Worm (Caenorhabditis elegans): ENCODE data around the gene srw-12.

Gene srw-12

DNA sequence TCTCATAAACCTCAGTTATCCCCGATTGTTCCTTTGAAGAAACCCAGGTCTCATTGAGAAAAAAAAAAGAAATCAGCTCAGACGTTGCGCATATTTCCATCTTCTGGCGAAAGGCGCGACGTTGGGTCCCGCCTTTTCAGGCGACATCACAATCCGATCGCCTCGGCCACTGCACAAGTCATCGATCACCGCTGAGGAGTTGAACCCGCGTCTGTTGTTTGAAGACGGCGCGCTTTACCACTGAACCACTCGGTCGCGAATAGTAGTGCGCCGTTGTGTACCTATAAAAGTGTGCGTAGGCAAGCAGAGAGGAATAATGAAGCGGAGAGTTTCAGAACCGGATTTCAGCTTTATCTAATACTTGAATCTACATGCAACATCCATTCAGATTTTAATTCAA, 47.5 kb downstream of the srw-12 start, which contains the start of gene Y75B12B.11:
Y75B12B.11 (plus strand) TSS at position 394 of the 400 bp plus-strand sequence.
- TF ChIP-seq ztf-25 (GFP tag; IDR thresholded peaks at IDR 0.05) = peak; percentile 96
- peak; percentile 98 for TF ChIP-seq B0336.3 (GFP tag; IDR thresholded peaks at IDR 0.05)
- TF ChIP-seq tbp1 (GFP tag; optimal IDR thresholded peaks at IDR 0.05) = peak; percentile 99
- TF ChIP-seq madf-6 (GFP tag; IDR thresholded peaks at IDR 0.05) = peak; percentile 92
- peak; percentile 82 for TF ChIP-seq F22D6.2 (tag; optimal IDR thresholded peaks at IDR 0.05)
- 0 out of 2 replicates have a peak, but pooled peaks have one; percentile 52 for TF ChIP-seq lag-1 (GFP tag; IDR thresholded peaks at IDR 0.05)
- TF ChIP-seq Y67H2A.10 (GFP tag; conservative IDR thresholded peaks at IDR 0.05) = no peak
- peak; percentile 86 for TF ChIP-seq C17E4.6 (GFP tag; IDR thresholded peaks at IDR 0.05)
- TF ChIP-seq ztf-28 (GFP tag; IDR thresholded peaks at IDR 0.05) = peak; percentile 94
- peak; percentile 96 for TF ChIP-seq F37B4.10 (GFP tag; IDR thresholded peaks at IDR 0.05)
- peak; percentile 90; the same call in 1 of the 2 replicates for TF ChIP-seq nfya-2 (GFP tag; IDR thresholded peaks at IDR 0.05)
- peak; percentile 95 for TF ChIP-seq dox-1 (GFP tag; IDR thresholded peaks at IDR 0.05)
- peak; percentile 97 for TF ChIP-seq F52B5.7 (tag; optimal IDR thresholded peaks at IDR 0.05)
- no peak for TF ChIP-seq F55B11.4 (tag; optimal IDR thresholded peaks at IDR 0.05; ENCODE audit: borderline replicate concordance, insufficient read depth)
- peak; percentile 97 for TF ChIP-seq chd-7 (tag; optimal IDR thresholded peaks at IDR 0.05)
- peak; percentile 93 for TF ChIP-seq fkh-3 (tag; optimal IDR thresholded peaks at IDR 0.05)
- peak; percentile 92 for TF ChIP-seq unc-130 (GFP tag; optimal IDR thresholded peaks at IDR 0.05)
- peak; percentile 99 for TF ChIP-seq lin-26 (GFP tag; IDR thresholded peaks at IDR 0.05)
- TF ChIP-seq akir-1 (GFP tag; optimal IDR thresholded peaks at IDR 0.05) = peak; percentile 40
- 0 out of 2 replicates have a peak, but pooled peaks have one; percentile 80 for TF ChIP-seq hlh-26 (GFP tag; conservative IDR thresholded peaks at IDR 0.05)
- peak; percentile 81 for TF ChIP-seq snpc-1.1 (tag; optimal IDR thresholded peaks at IDR 0.05; ENCODE audit: insufficient read depth)
- TF ChIP-seq mel-28 (tag; optimal IDR thresholded peaks at IDR 0.05; ENCODE audit: borderline replicate concordance) = peak; percentile 83
- TF ChIP-seq lsy-27 (tag; optimal IDR thresholded peaks at IDR 0.05; ENCODE audit: borderline replicate concordance, insufficient read depth) = peak; percentile 83
- peak in 2 of 3 experiments; percentile 72 to 87 for TF ChIP-seq lin-35 (GFP tag; optimal IDR thresholded peaks at IDR 0.05)
- TF ChIP-seq nfyb-1 (GFP tag; IDR thresholded peaks at IDR 0.05) = peak; percentile 97
- TF ChIP-seq gei-17 (GFP tag; optimal IDR thresholded peaks at IDR 0.05) = peak; percentile 68
- TF ChIP-seq hlh-12 (tag; optimal IDR thresholded peaks at IDR 0.05) = peak; percentile 80
- TF ChIP-seq lir-1 (GFP tag; conservative IDR thresholded peaks at IDR 0.05) = peak; percentile 75
- peak; percentile 86 for TF ChIP-seq F57A8.1 (GFP tag; optimal IDR thresholded peaks at IDR 0.05)
- peak; percentile 96 for TF ChIP-seq nhr-120 (GFP tag; IDR thresholded peaks at IDR 0.05)
- no peak for TF ChIP-seq nfya-1 (tag; optimal IDR thresholded peaks at IDR 0.05; ENCODE audit: borderline replicate concordance, insufficient read depth)
- peak; percentile 77 for TF ChIP-seq snpc-4 (GFP tag; optimal IDR thresholded peaks at IDR 0.05)
- peak; percentile 47 to 87 (median 82) for TF ChIP-seq snpc-4 (tag; optimal IDR thresholded peaks at IDR 0.05)
- TF ChIP-seq B0035.1 (tag; optimal IDR thresholded peaks at IDR 0.05) = peak; percentile 88
- peak; percentile 93 for TF ChIP-seq lin-54 (GFP tag; optimal IDR thresholded peaks at IDR 0.05)
- TF ChIP-seq aptf-3 (GFP tag; IDR thresholded peaks at IDR 0.05) = peak; percentile 96
- TF ChIP-seq die-1 (tag; optimal IDR thresholded peaks at IDR 0.05) = peak; percentile 98
- peak; percentile 90 for TF ChIP-seq tbx-9 (tag; optimal IDR thresholded peaks at IDR 0.05; ENCODE audit: borderline replicate concordance)
- TF ChIP-seq ccch-3 (GFP tag; optimal IDR thresholded peaks at IDR 0.05) = no peak
- peak; percentile 95 for TF ChIP-seq rcor-1 (GFP tag; IDR thresholded peaks at IDR 0.05)
- TF ChIP-seq atf-7 (tag; optimal IDR thresholded peaks at IDR 0.05) = peak; percentile 95
- TF ChIP-seq tlf-1 (GFP tag; optimal IDR thresholded peaks at IDR 0.05) = peak; percentile 95
- peak; percentile 96 for TF ChIP-seq ceh-58 (GFP tag; IDR thresholded peaks at IDR 0.05)
- peak; percentile 94 for TF ChIP-seq ceh-40 (GFP tag; IDR thresholded peaks at IDR 0.05)
- TF ChIP-seq rpc-1 (optimal IDR thresholded peaks at IDR 0.05) = peak; percentile 97
- TF ChIP-seq rpc-1 (tag; optimal IDR thresholded peaks at IDR 0.05) = peak; percentile 97
- peak; percentile 95 for TF ChIP-seq Y53G8AR.9 (GFP tag; conservative IDR thresholded peaks at IDR 0.05)
- TF ChIP-seq F39B2.1 (GFP tag; IDR thresholded peaks at IDR 0.05) = peak; percentile 92
- TF ChIP-seq repo-1 (tag; optimal IDR thresholded peaks at IDR 0.05) = peak; percentile 96

All from whole organism, young adult.